Worm (Caenorhabditis elegans) whole organism, L4 larva: ENCODE measurements around the gene str-134.

Source experiments
- R02D3.7 ChIP-seq: fragments of 150-350 bp; sonication (generic microtip); optimal IDR thresholded peaks from 3 replicates; lab custom pipeline; 2014; ENCODE audit warnings: missing biosample characterization, missing genetic modification characterization
- Y105C5A.15 ChIP-seq: fragments of 200-800 bp; sonication (Bioruptor generic); IDR thresholded peaks from 2 replicates; pipeline ENCODE4 v1.3.6; 2022; ENCODE audit warnings: missing genetic modification characterization, missing compliant biosample characterization
- aly-2 ChIP-seq: sonication (generic microtip); optimal IDR thresholded peaks from 2 replicates; lab custom pipeline; 2018; ENCODE audit warnings: missing biosample characterization, missing genetic modification characterization
- ceh-44 ChIP-seq: fragments of 200-800 bp; sonication (Bioruptor generic); IDR thresholded peaks from 2 replicates; pipeline ENCODE4 v1.3.6; 2022; ENCODE audit warnings: missing genetic modification reagents, missing genetic modification characterization, missing compliant biosample characterization
- dmd-8 ChIP-seq: fragments of 200-800 bp; sonication (Bioruptor generic); IDR thresholded peaks from 2 replicates; pipeline ENCODE4 v1.3.6; 2022; ENCODE audit warnings: missing genetic modification characterization, missing compliant biosample characterization
- mdl-1 ChIP-seq, 2 experiments: fragments of 150-350 bp in 1 of 2; sonication (generic microtip) in 1 of 2; optimal IDR thresholded peaks; 2 replicates each; lab custom pipeline; 2014 to 2017; ENCODE audit warnings: missing biosample characterization in 2 of 2, missing genetic modification characterization in 2 of 2
- nhr-111 ChIP-seq: fragments of 200-800 bp; sonication (Bioruptor generic); optimal IDR thresholded peaks from 2 replicates; lab custom pipeline; 2018; ENCODE audit warnings: mild to moderate bottlenecking, missing genetic modification characterization, missing compliant biosample characterization
- nhr-28 ChIP-seq: fragments of 150-350 bp; optimal IDR thresholded peaks from 2 replicates; lab custom pipeline; 2014; ENCODE audit warnings: missing biosample characterization, missing genetic modification characterization
- unc-130 ChIP-seq: sonication (generic microtip); optimal IDR thresholded peaks from 2 replicates; lab custom pipeline; 2016; ENCODE audit warnings: missing genetic modification reagents, missing genetic modification characterization, missing compliant biosample characterization
- unc-39 ChIP-seq: sonication (generic microtip); optimal IDR thresholded peaks from 2 replicates; lab custom pipeline; 2017; ENCODE audit warnings: missing biosample characterization, missing genetic modification characterization

DNA sequence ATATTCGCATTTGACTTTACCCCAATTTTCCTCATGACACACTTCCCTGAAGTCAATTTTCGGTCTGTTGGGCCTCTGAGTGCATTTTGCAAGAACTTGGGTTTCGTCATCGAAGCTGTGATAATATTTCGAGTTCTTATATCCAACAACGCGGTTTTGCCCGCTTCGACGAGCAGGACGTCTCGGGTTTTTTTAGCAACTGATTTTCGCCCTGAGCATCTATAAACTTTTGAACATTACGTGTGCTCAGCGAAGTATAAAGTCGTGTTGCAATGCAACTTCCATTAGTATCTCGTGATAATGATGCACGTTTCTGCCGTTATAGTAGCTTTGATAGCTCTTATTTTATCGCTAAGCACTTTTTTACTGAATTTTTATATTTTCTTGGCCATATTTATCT is 36.6 kb downstream of the str-134 start, which contains the start of gene srbc-60:
- no peak for TF ChIP-seq dmd-8
- TF ChIP-seq R02D3.7 (tag; lab: Kevin White, UChicago) = no peak
- TF ChIP-seq unc-39 (tag; lab: Kevin White, UChicago) = no peak
- no peak for TF ChIP-seq Y105C5A.15 (GFP tag; lab: Robert Waterston, UW)
- no peak for TF ChIP-seq aly-2
- no peak for TF ChIP-seq unc-130 (GFP tag; lab: Kevin White, UChicago)
- TF ChIP-seq nhr-28 = no peak
- no peak for TF ChIP-seq mdl-1 (tag; optimal IDR thresholded peaks at IDR 0.05; lab: Kevin White, UChicago)
- no peak for TF ChIP-seq ceh-44 (GFP tag; lab: Robert Waterston, UW)
- TF ChIP-seq nhr-111 (GFP tag; lab: Kevin White, UChicago) = no peak
